Fruit fly (Drosophila melanogaster) whole organism, embryonic: Measurements from ENCODE around the gene CG11560.

Experiments used
- CG1792 ChIP-seq: fragments of 200-800 bp; sonication (Bioruptor generic); optimal IDR thresholded peaks from 2 replicates; lab custom pipeline; 2016; ENCODE audit warnings: missing biosample characterization, missing genetic modification characterization
- CG18476 ChIP-seq: fragments of 200-800 bp; sonication (Bioruptor generic); optimal IDR thresholded peaks from 2 replicates; lab custom pipeline; 2016; ENCODE audit warnings: missing biosample characterization, mild to moderate bottlenecking, missing genetic modification characterization
- CG2116 ChIP-seq: fragments of 200-800 bp; sonication (Bioruptor generic); optimal IDR thresholded peaks from 3 replicates; lab custom pipeline; 2018; ENCODE audit warnings: missing biosample characterization, mild to moderate bottlenecking, missing genetic modification characterization
- CG4360 ChIP-seq: fragments of 200-800 bp; sonication (Bioruptor generic); IDR thresholded peaks from 2 replicates; pipeline ENCODE4 v1.3.6; 2022; ENCODE audit warnings: missing biosample characterization, missing genetic modification characterization
- CG6765 ChIP-seq: fragments of 200-800 bp; sonication (Bioruptor generic); optimal IDR thresholded peaks from 3 replicates; lab custom pipeline; 2017; ENCODE audit warnings: missing biosample characterization, mild to moderate bottlenecking, missing genetic modification characterization
- CG8924 ChIP-seq: fragments of 200-800 bp; optimal IDR thresholded peaks from 3 replicates; lab custom pipeline; 2019; ENCODE audit warnings: missing biosample characterization, mild to moderate bottlenecking, missing genetic modification characterization, moderate library complexity
- Dll ChIP-seq: fragments of 200-800 bp; sonication (Bioruptor generic); IDR thresholded peaks from 4 replicates; pipeline ENCODE4 v1.3.6; 2022; ENCODE audit warnings: missing biosample characterization, missing genetic modification characterization; ENCODE audit not compliant: partially characterized antibody
- psq ChIP-seq: fragments of 200-800 bp; sonication (Bioruptor generic); optimal IDR thresholded peaks from 2 replicates; lab custom pipeline; 2017; ENCODE audit warnings: missing biosample characterization, missing genetic modification characterization
- tx ChIP-seq: fragments of 200-800 bp; sonication (Bioruptor generic); optimal IDR thresholded peaks from 2 replicates; lab custom pipeline; 2016; ENCODE audit warnings: missing biosample characterization, missing genetic modification characterization
- wek ChIP-seq: fragments of 200-800 bp; sonication (Bioruptor generic); optimal IDR thresholded peaks from 3 replicates; lab custom pipeline; 2018; ENCODE audit warnings: missing biosample characterization, mild to moderate bottlenecking, missing genetic modification characterization, moderate library complexity

dm6 chr3L:12112967-12113366 is 6.9 kb upstream of the CG11560 start:
- TF ChIP-seq CG6765 (GFP tag; lab: Kevin White, UChicago) (no peak), CG8924 (no peak), wek (no peak), CG18476 (GFP tag; lab: Kevin White, UChicago) (no peak), CG4360 (no peak), psq (GFP tag; lab: Kevin White, UChicago) (no peak), CG2116 (GFP tag; lab: Kevin White, UChicago) (no peak), Dll (GFP tag; lab: Robert Waterston, UW) (no peak), tx (GFP tag; lab: Kevin White, UChicago) (no peak), CG1792 (GFP tag; lab: Kevin White, UChicago) (no peak)
